Fruit fly (Drosophila melanogaster): Measurements from ENCODE around the gene P5CDh1.

dm6 chr3L:21841079-21841478 lies at the start of gene P5CDh1:
- TF ChIP-seq CG8478 (optimal IDR thresholded peaks at IDR 0.05) (no peak), CTCF (optimal IDR thresholded peaks at IDR 0.05) (no peak)

Data from S2 (cell line).